Fruit fly (Drosophila melanogaster): ENCODE data around the gene PolD1.

PolD1 gene

DNA sequence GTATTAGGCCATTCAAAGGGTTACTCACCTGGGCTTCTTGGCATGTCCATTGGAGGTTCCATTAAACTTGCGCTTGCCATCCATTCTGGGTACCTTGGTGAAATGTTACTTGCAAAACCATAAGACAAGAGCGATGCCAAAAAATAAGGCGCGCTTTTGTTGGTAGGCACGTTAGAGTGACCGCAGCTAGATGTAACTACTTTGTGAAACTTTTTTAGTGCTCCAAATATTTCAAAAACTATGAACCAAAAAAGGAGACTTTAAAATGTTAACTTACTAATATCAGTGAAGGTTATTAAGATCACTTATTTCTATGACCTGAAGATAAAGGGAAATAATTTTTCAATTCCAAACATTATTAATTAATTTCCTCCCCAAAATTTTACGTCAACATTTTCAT is at the start of gene PolD1:
Gene PolD1, minus strand, starts transcription at position 181 of the 400 bp plus-strand sequence.
- TF ChIP-seq Dp (GFP tag; optimal IDR thresholded peaks at IDR 0.05) (peak; percentile 51), CG3995 (GFP tag; optimal IDR thresholded peaks at IDR 0.05) (peak; percentile 74), E2f2 (GFP tag; IDR thresholded peaks at IDR 0.05) (peak; percentile 50), Med (GFP tag) (peak; percentile 16), CG4424 (GFP tag; optimal IDR thresholded peaks at IDR 0.05) (peak; percentile 1), CG11093 (GFP tag; IDR thresholded peaks at IDR 0.05) (no peak), gfzf (GFP tag; optimal IDR thresholded peaks at IDR 0.05) (peak; percentile 55), Chrac-16 (GFP tag; optimal IDR thresholded peaks at IDR 0.05) (peak; percentile 5), yki (optimal IDR thresholded peaks at IDR 0.05) (no peak), pzg (GFP tag; optimal IDR thresholded peaks at IDR 0.05) (no peak), Ets65A (GFP tag) (peak; percentile 43), MBD-R2 (GFP tag; IDR thresholded peaks at IDR 0.05) (peak; percentile 31)

dm6 chr3L:16037048-16037477 is 49.4 kb upstream of the PolD1 start:
- TF ChIP-seq CG1602 (GFP tag; optimal IDR thresholded peaks at IDR 0.05): peak; percentile 43
- TF ChIP-seq bowl (GFP tag; IDR thresholded peaks at IDR 0.05): no peak
- TF ChIP-seq CG10209 (GFP tag; optimal IDR thresholded peaks at IDR 0.05): peak; percentile 71
- peak; percentile 53; the same call in 1 of the 2 replicates for TF ChIP-seq Rx (GFP tag; IDR thresholded peaks at IDR 0.05)
- TF ChIP-seq CG18476 (GFP tag; optimal IDR thresholded peaks at IDR 0.05): peak; percentile 62
- peak; percentile 86 for TF ChIP-seq CG18599 (GFP tag; optimal IDR thresholded peaks at IDR 0.05)
- peak; percentile 56 for TF ChIP-seq CG16863 (GFP tag; optimal IDR thresholded peaks at IDR 0.05)
- TF ChIP-seq shn (GFP tag; optimal IDR thresholded peaks at IDR 0.05): peak; percentile 67
- peak; percentile 71 for TF ChIP-seq tap (tag; optimal IDR thresholded peaks at IDR 0.05)
- no peak for TF ChIP-seq Sry-β (GFP tag; optimal IDR thresholded peaks at IDR 0.05)
- peak; percentile 74 for TF ChIP-seq CG6689 (GFP tag; IDR thresholded peaks at IDR 0.05)
- peak; percentile 84 for TF ChIP-seq CHES-1-like (GFP tag; optimal IDR thresholded peaks at IDR 0.05)
- peak; percentile 58 for TF ChIP-seq Taf1 (GFP tag; IDR thresholded peaks at IDR 0.05)
- no peak for TF ChIP-seq kni (GFP tag; optimal IDR thresholded peaks at IDR 0.05)
- TF ChIP-seq Sox100B (GFP tag; optimal IDR thresholded peaks at IDR 0.05): peak; percentile 36
- TF ChIP-seq oc (tag; optimal IDR thresholded peaks at IDR 0.05): peak; percentile 75
- TF ChIP-seq CG9817 (tag; optimal IDR thresholded peaks at IDR 0.05): peak; percentile 55
- TF ChIP-seq MESR4 (GFP tag; optimal IDR thresholded peaks at IDR 0.05): peak; percentile 45
- peak; percentile 64 for TF ChIP-seq ap (GFP tag; IDR thresholded peaks at IDR 0.05)
- peak; percentile 77 for TF ChIP-seq Hand (GFP tag; optimal IDR thresholded peaks at IDR 0.05)
- peak; percentile 60; the same call in 1 of the 3 replicates for TF ChIP-seq otp (GFP tag; IDR thresholded peaks at IDR 0.05)
- peak; percentile 56 for TF ChIP-seq gsb-n (tag; optimal IDR thresholded peaks at IDR 0.05)
- TF ChIP-seq ro (GFP tag; IDR thresholded peaks at IDR 0.05): no peak
- TF ChIP-seq Lhr (GFP tag; optimal IDR thresholded peaks at IDR 0.05): peak; percentile 99
- TF ChIP-seq Jarid2 (GFP tag; optimal IDR thresholded peaks at IDR 0.05): peak; percentile 52
- TF ChIP-seq btn (GFP tag; optimal IDR thresholded peaks at IDR 0.05): peak; percentile 65
- peak; percentile 69 for TF ChIP-seq CG9876 (GFP tag; optimal IDR thresholded peaks at IDR 0.05)
- TF ChIP-seq gem (tag; optimal IDR thresholded peaks at IDR 0.05): peak; percentile 81
- peak; percentile 90 for TF ChIP-seq CG2199 (GFP tag; IDR thresholded peaks at IDR 0.05)
- TF ChIP-seq Dek (tag; optimal IDR thresholded peaks at IDR 0.05): peak; percentile 85
- peak; percentile 60 for TF ChIP-seq B-H2 (GFP tag; optimal IDR thresholded peaks at IDR 0.05)
- peak; percentile 100 for TF ChIP-seq trem (tag; optimal IDR thresholded peaks at IDR 0.05)
- peak; percentile 58 for TF ChIP-seq sd (tag; optimal IDR thresholded peaks at IDR 0.05)
- TF ChIP-seq usp (GFP tag; optimal IDR thresholded peaks at IDR 0.05): no peak
- peak; percentile 80 for TF ChIP-seq row (GFP tag; IDR thresholded peaks at IDR 0.05)
- TF ChIP-seq MTF-1 (GFP tag; optimal IDR thresholded peaks at IDR 0.05; ENCODE audit: borderline replicate concordance): no peak
- peak; percentile 60 for TF ChIP-seq CG9215 (GFP tag; IDR thresholded peaks at IDR 0.05)
- peak; percentile 67 for TF ChIP-seq Nf-YC (tag; optimal IDR thresholded peaks at IDR 0.05)
- no peak for TF ChIP-seq Gsc (GFP tag; IDR thresholded peaks at IDR 0.05)
